Worm (Caenorhabditis elegans): ENCODE results near the gene lido-5.

ce11 chrX:17107670-17108069 is 2.8 kb downstream of the lido-5 start, which contains the start of gene lido-4:
- no peak for TF ChIP-seq pes-1 (GFP tag; IDR thresholded peaks at IDR 0.05)
- TF ChIP-seq ama-1 (optimal IDR thresholded peaks at IDR 0.05): no peak
- TF ChIP-seq flt-1 (GFP tag; IDR thresholded peaks at IDR 0.05): no peak
- TF ChIP-seq hmg-4 (GFP tag; optimal IDR thresholded peaks at IDR 0.05): no peak
- no peak for TF ChIP-seq tbx-37 (GFP tag; conservative IDR thresholded peaks at IDR 0.05)
- TF ChIP-seq tbx-11 (GFP tag; IDR thresholded peaks at IDR 0.05): no peak
- no peak for TF ChIP-seq scrt-1 (GFP tag; IDR thresholded peaks at IDR 0.05)
- no peak for TF ChIP-seq hnd-1 (tag; optimal IDR thresholded peaks at IDR 0.05)
- no peak for TF ChIP-seq aly-1 (tag; optimal IDR thresholded peaks at IDR 0.05)
- no peak for TF ChIP-seq F13C5.2 (tag; optimal IDR thresholded peaks at IDR 0.05)

Measured in whole organism, early embryonic.